Fruit fly (Drosophila melanogaster) whole organism, wandering third instar larva: Measurements from ENCODE around the gene CG1024.

Source experiments
- Abd-B ChIP-seq: fragments of >200 bp; optimal IDR thresholded peaks from 2 replicates; lab custom pipeline; 2017; ENCODE audit warnings: missing biosample characterization, missing genetic modification characterization
- CG32264 ChIP-seq: fragments of 200-800 bp; sonication (Bioruptor generic); optimal IDR thresholded peaks from 2 replicates; lab custom pipeline; 2016; ENCODE audit warnings: missing biosample characterization, missing genetic modification characterization
- CG9705 ChIP-seq: fragments of 200-800 bp; sonication (Bioruptor generic); optimal IDR thresholded peaks from 2 replicates; lab custom pipeline; 2018; ENCODE audit warnings: missing biosample characterization, mild to moderate bottlenecking, missing genetic modification characterization
- CrebA ChIP-seq: fragments of 200-800 bp; sonication (Bioruptor generic); optimal IDR thresholded peaks from 2 replicates; lab custom pipeline; 2016; ENCODE audit warnings: missing biosample characterization, mild to moderate bottlenecking, missing genetic modification characterization, borderline replicate concordance
- Dfd ChIP-seq: fragments of >200 bp; optimal IDR thresholded peaks from 2 replicates; lab custom pipeline; 2017; ENCODE audit warnings: missing biosample characterization, missing genetic modification characterization
- Dif ChIP-seq: fragments of 200-275, 200-300 bp; sonication (Bioruptor generic); optimal IDR thresholded peaks from 2 replicates; lab custom pipeline; 2018; ENCODE audit warnings: missing biosample characterization, missing genetic modification characterization; ENCODE audit not compliant: partially characterized antibody
- GATAd ChIP-seq: sonication (Bioruptor generic); optimal IDR thresholded peaks from 2 replicates; lab custom pipeline; 2016; ENCODE audit warnings: missing biosample characterization, missing genetic modification characterization
- HLH106 ChIP-seq: fragments of 200-800 bp; optimal IDR thresholded peaks from 3 replicates; lab custom pipeline; 2019; ENCODE audit warnings: missing biosample characterization, mild to moderate bottlenecking, missing genetic modification characterization, moderate library complexity
- Hnf4 ChIP-seq: fragments of 200-800 bp; sonication (Bioruptor generic); optimal IDR thresholded peaks from 2 replicates; lab custom pipeline; 2016; ENCODE audit warnings: missing biosample characterization, mild to moderate bottlenecking, missing genetic modification characterization
- Hr78 ChIP-seq: fragments of >200 bp; optimal IDR thresholded peaks from 2 replicates; lab custom pipeline; 2017; ENCODE audit warnings: missing biosample characterization, missing genetic modification characterization
- Hr83 ChIP-seq: fragments of 200-300 bp; sonication (Bioruptor generic); optimal IDR thresholded peaks from 2 replicates; lab custom pipeline; 2016; ENCODE audit warnings: missing biosample characterization, mild to moderate bottlenecking, missing genetic modification characterization, moderate library complexity; ENCODE audit not compliant: poor library complexity, severe bottlenecking
- Jra ChIP-seq: sonication (Bioruptor generic); optimal IDR thresholded peaks from 2 replicates; lab custom pipeline; 2016; ENCODE audit warnings: missing biosample characterization, missing genetic modification characterization
- Mio ChIP-seq: sonication (Bioruptor generic); optimal IDR thresholded peaks from 2 replicates; lab custom pipeline; 2016; ENCODE audit warnings: missing biosample characterization, missing genetic modification characterization
- Myc ChIP-seq: fragments of >200 bp; optimal IDR thresholded peaks from 2 replicates; lab custom pipeline; 2017
- N ChIP-seq: fragments of >200 bp; optimal IDR thresholded peaks from 2 replicates; lab custom pipeline; 2018; ENCODE audit warnings: missing biosample characterization, missing external identifiers, missing genetic modification characterization
- Rel ChIP-seq, 2 experiments: fragments of 200-800 bp; sonication (Bioruptor generic) in 1 of 2; optimal IDR thresholded peaks; 2 replicates in 1 of 2; 3 replicates in 1 of 2; lab custom pipeline; 2016 to 2019; ENCODE audit warnings: mild to moderate bottlenecking in 2 of 2, missing biosample characterization in 2 of 2, missing genetic modification characterization in 2 of 2, moderate library complexity in 1 of 2
- Sp1 ChIP-seq: fragments of 200-800 bp; sonication (Bioruptor generic); optimal IDR thresholded peaks from 3 replicates; lab custom pipeline; 2019; ENCODE audit warnings: missing biosample characterization, mild to moderate bottlenecking, missing genetic modification characterization, moderate library complexity
- Vsx2 ChIP-seq: fragments of 200-300, 225-300 bp; sonication (Bioruptor generic); optimal IDR thresholded peaks from 2 replicates; lab custom pipeline; 2018; ENCODE audit warnings: missing biosample characterization, missing genetic modification characterization; ENCODE audit not compliant: partially characterized antibody
- br ChIP-seq: fragments of 200-800 bp; sonication (Bioruptor generic); optimal IDR thresholded peaks from 2 replicates; lab custom pipeline; 2016; ENCODE audit warnings: missing biosample characterization, missing genetic modification characterization
- brk ChIP-seq: fragments of 200-800 bp; sonication (Bioruptor generic); optimal IDR thresholded peaks from 2 replicates; lab custom pipeline; 2016; ENCODE audit warnings: missing biosample characterization, mild to moderate bottlenecking, missing genetic modification characterization
- dl ChIP-seq, 2 experiments: fragments of 175-275, 200-275 bp in 1 of 2; fragments of 200-275 bp in 1 of 2; sonication (Bioruptor generic); optimal IDR thresholded peaks; lab custom pipeline; 2018; ENCODE audit warnings: mild to moderate bottlenecking in 2 of 2, missing biosample characterization in 2 of 2, missing genetic modification characterization in 2 of 2, moderate library complexity in 2 of 2; ENCODE audit not compliant: partially characterized antibody in 2 of 2, insufficient read depth in 1 of 2
- dmrt93B ChIP-seq: fragments of 200-800 bp; sonication (Bioruptor generic); optimal IDR thresholded peaks from 2 replicates; lab custom pipeline; 2018; ENCODE audit warnings: missing biosample characterization, mild to moderate bottlenecking, missing genetic modification characterization
- dsf ChIP-seq: sonication (Bioruptor generic); optimal IDR thresholded peaks from 2 replicates; lab custom pipeline; 2016; ENCODE audit warnings: missing biosample characterization, missing genetic modification characterization, borderline replicate concordance
- ey ChIP-seq: fragments of 200-800 bp; sonication (Bioruptor generic); optimal IDR thresholded peaks from 2 replicates; lab custom pipeline; 2016; ENCODE audit warnings: missing biosample characterization, missing genetic modification characterization
- foxo ChIP-seq, 2 experiments: fragments of 200-800 bp; sonication (Bioruptor generic); optimal IDR thresholded peaks; 2 replicates in 1 of 2; 3 replicates in 1 of 2; lab custom pipeline; 2016 to 2017; ENCODE audit warnings: missing biosample characterization in 2 of 2, missing genetic modification characterization in 2 of 2
- fru ChIP-seq: fragments of 200-800 bp; sonication (Bioruptor generic); optimal IDR thresholded peaks from 3 replicates; lab custom pipeline; 2016; ENCODE audit warnings: missing biosample characterization, mild to moderate bottlenecking, missing genetic modification characterization
- h ChIP-seq: fragments of 200-800 bp; sonication (Bioruptor generic); optimal IDR thresholded peaks from 3 replicates; lab custom pipeline; 2016; ENCODE audit warnings: missing biosample characterization, mild to moderate bottlenecking, missing genetic modification characterization
- jim ChIP-seq: fragments of 175-275, 200-325 bp; sonication (Bioruptor generic); optimal IDR thresholded peaks from 2 replicates; lab custom pipeline; 2016; ENCODE audit warnings: missing biosample characterization, mild to moderate bottlenecking, missing genetic modification characterization
- lola ChIP-seq: fragments of >200 bp; optimal IDR thresholded peaks from 2 replicates; lab custom pipeline; 2017; ENCODE audit warnings: missing biosample characterization, missing genetic modification characterization
- pan ChIP-seq: fragments of >200 bp; optimal IDR thresholded peaks from 2 replicates; lab custom pipeline; 2017
- psq ChIP-seq: fragments of 200-800 bp; sonication (Bioruptor generic); optimal IDR thresholded peaks from 3 replicates; lab custom pipeline; 2017; ENCODE audit warnings: missing biosample characterization, mild to moderate bottlenecking, missing genetic modification characterization, moderate library complexity
- rgr ChIP-seq: fragments of 200-800 bp; sonication (Bioruptor generic); optimal IDR thresholded peaks from 3 replicates; lab custom pipeline; 2016; ENCODE audit warnings: missing biosample characterization, mild to moderate bottlenecking, missing genetic modification characterization
- sage ChIP-seq: fragments of 200-800 bp; sonication (Bioruptor generic); optimal IDR thresholded peaks from 2 replicates; lab custom pipeline; 2016; ENCODE audit warnings: missing biosample characterization, mild to moderate bottlenecking, missing genetic modification characterization
- sv ChIP-seq: fragments of 200-800 bp; sonication (Bioruptor generic); optimal IDR thresholded peaks from 3 replicates; lab custom pipeline; 2016; ENCODE audit warnings: missing biosample characterization, missing genetic modification characterization
- tai ChIP-seq: sonication (Bioruptor generic); optimal IDR thresholded peaks from 2 replicates; lab custom pipeline; 2016; ENCODE audit warnings: missing biosample characterization, missing genetic modification characterization
- usp ChIP-seq: fragments of >200 bp; optimal IDR thresholded peaks from 2 replicates; lab custom pipeline; 2017; ENCODE audit warnings: missing biosample characterization, missing genetic modification characterization
- woc ChIP-seq: sonication (Bioruptor generic); optimal IDR thresholded peaks from 2 replicates; lab custom pipeline; 2016; ENCODE audit warnings: missing biosample characterization, mild to moderate bottlenecking, missing genetic modification characterization

Gene CG1024

DNA sequence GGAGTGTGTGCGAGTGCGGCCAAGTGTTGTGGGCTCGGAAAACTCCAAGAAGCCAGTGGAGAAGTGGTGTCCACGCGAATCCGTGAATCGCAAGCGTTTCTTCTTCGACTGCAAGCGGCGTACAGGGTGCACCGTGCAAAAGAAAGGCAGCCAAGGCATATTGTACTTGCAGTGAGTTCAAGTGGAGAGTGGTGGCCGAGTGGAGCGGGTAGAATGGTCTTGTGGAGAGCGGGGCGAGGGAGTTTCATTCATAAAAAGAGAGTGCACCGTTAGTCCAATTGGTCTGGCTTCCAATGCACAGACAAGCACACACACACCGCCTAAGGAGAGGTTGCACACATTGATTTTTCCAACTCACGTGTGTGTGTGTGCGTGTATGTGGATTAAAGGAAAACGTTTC is 28.9 kb downstream of the CG1024 start:
- TF ChIP-seq pan (lab: Kevin White, UChicago) (no peak), brk (GFP tag; lab: Kevin White, UChicago) (no peak), N (GFP tag; lab: Kevin White, UChicago) (no peak), CrebA (GFP tag; lab: Kevin White, UChicago) (no peak)

DNA sequence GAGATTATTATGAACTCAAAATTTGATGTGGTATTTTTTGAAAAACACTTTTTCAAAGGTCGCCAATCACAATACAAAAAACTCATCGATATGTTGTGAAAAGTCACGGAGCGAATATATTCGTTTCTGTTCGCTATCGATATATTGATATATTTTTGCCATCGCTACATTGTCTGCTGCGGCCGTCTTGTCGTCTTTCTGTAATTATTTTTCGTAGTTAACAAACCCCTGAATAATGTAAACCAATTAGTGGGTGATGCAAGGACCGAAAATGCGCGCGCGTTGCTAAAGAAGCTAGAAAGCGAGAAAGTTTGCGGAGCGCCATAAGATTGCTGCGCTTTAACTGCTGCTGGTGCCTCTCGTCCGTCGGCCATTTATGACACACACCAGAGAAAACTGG is 29.4 kb downstream of the CG1024 start, which contains the start of gene Pak:
Gene Pak (plus strand): TSS at position 142 of the 400 bp plus-strand sequence.
- TF ChIP-seq N (GFP tag; lab: Kevin White, UChicago) (no peak), pan (lab: Kevin White, UChicago) (no peak), GATAd (GFP tag; lab: Kevin White, UChicago) (peak; percentile 15), woc (GFP tag; lab: Kevin White, UChicago) (peak; percentile 42), Hnf4 (GFP tag; lab: Kevin White, UChicago) (peak; percentile 29), Hr83 (GFP tag; lab: Kevin White, UChicago) (peak; percentile 91)

DNA sequence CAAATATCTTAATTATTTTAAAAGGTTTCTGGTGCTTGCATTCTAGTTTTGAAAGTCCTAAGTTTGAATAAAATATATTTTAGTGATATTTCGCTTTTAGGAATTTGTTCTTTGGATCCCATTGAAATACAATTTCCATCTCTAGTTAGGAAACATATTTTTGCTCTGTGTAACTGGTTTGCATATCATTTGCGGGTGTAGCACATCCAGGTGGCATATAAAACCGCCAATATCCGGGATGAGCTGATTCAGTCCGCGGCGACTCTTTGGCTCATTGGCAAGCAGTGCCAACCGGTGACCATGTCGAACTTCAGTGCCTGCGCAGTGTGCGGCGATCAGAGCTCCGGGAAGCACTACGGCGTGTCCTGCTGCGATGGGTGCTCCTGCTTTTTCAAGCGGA is 31.2 kb downstream of the CG1024 start, which contains the start of gene Hr83:
Gene Hr83 (plus strand): TSS at position 301 of the 400 bp plus-strand sequence.
- TF ChIP-seq brk (GFP tag; lab: Kevin White, UChicago) = no peak
- no peak for TF ChIP-seq Abd-B (GFP tag; lab: Kevin White, UChicago)
- no peak for TF ChIP-seq Dfd
- no peak for TF ChIP-seq CG9705 (GFP tag; lab: Kevin White, UChicago)
- no peak for TF ChIP-seq dmrt93B (GFP tag; lab: Kevin White, UChicago)
- TF ChIP-seq CrebA (GFP tag; lab: Kevin White, UChicago) = no peak
- TF ChIP-seq Hr78 (GFP tag; lab: Kevin White, UChicago) = no peak
- no peak for TF ChIP-seq fru (GFP tag; lab: Kevin White, UChicago)
- no peak for TF ChIP-seq sv (GFP tag; lab: Kevin White, UChicago)
- no peak for TF ChIP-seq lola
- TF ChIP-seq Rel (GFP tag; optimal IDR thresholded peaks at IDR 0.05; lab: Kevin White, UChicago) = no peak
- TF ChIP-seq Rel (tag; optimal IDR thresholded peaks at IDR 0.05; lab: Kevin White, UChicago) = no peak
- no peak for TF ChIP-seq h
- TF ChIP-seq ey = no peak
- TF ChIP-seq, all 38 proteins: peak for 0

DNA sequence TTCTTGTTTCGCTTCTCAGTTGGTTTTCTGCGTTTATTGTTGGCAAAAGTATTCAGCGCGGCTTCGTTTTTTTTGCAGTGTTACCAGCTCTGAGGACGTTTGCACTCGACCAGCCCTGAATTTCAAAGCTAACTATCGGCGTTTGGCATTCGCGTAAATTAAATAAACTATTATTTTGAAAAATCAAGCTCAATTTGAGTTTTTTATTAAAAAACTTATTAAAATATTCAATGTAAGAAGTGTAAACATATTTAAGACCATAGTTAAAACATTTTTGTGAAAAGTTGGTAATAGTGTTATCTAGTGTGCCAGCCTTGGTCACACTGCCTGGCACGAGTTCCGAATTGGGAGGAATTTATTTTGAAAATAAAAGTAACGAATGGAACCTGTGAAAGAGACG is 34.3 kb downstream of the CG1024 start, which contains the start of the genes SmD2 and CG18048:
Gene SmD2 (minus strand): TSS at position 98 of the 400 bp plus-strand sequence.
Gene CG18048 (plus strand): TSS at position 298 of the 400 bp plus-strand sequence.
- no peak for TF ChIP-seq pan (lab: Kevin White, UChicago)
- no peak for TF ChIP-seq Rel (GFP tag; optimal IDR thresholded peaks at IDR 0.05; lab: Kevin White, UChicago)
- TF ChIP-seq Rel (tag; optimal IDR thresholded peaks at IDR 0.05; lab: Kevin White, UChicago) = no peak
- TF ChIP-seq GATAd (GFP tag; lab: Kevin White, UChicago) = no peak
- TF ChIP-seq Hnf4 (GFP tag; lab: Kevin White, UChicago) = no peak
- TF ChIP-seq br (GFP tag; lab: Kevin White, UChicago) = no peak
- TF ChIP-seq ey = no peak
- no peak for TF ChIP-seq lola
- TF ChIP-seq Hr83 (GFP tag; lab: Kevin White, UChicago) = no peak
- no peak for TF ChIP-seq Dfd
- TF ChIP-seq Myc (lab: Kevin White, UChicago) = no peak
- no peak for TF ChIP-seq Hr78 (GFP tag; lab: Kevin White, UChicago)
- no peak for TF ChIP-seq jim (GFP tag; lab: Kevin White, UChicago)
- TF ChIP-seq fru (GFP tag; lab: Kevin White, UChicago) = no peak
- TF ChIP-seq CG9705 (GFP tag; lab: Kevin White, UChicago) = no peak
- TF ChIP-seq CG32264 = no peak
- no peak for TF ChIP-seq psq (GFP tag; lab: Kevin White, UChicago)
- peak; percentile 11 for TF ChIP-seq woc (GFP tag; lab: Kevin White, UChicago)
- TF ChIP-seq Vsx2 (GFP tag; lab: Kevin White, UChicago) = no peak
- TF ChIP-seq Dif = no peak
- no peak for TF ChIP-seq dsf (GFP tag; lab: Kevin White, UChicago)
- TF ChIP-seq Abd-B (GFP tag; lab: Kevin White, UChicago) = no peak
- TF ChIP-seq foxo (GFP tag; optimal IDR thresholded peaks at IDR 0.05; lab: Kevin White, UChicago) = no peak
- peak; percentile 7 for TF ChIP-seq HLH106 (tag; lab: Kevin White, UChicago)
- no peak for TF ChIP-seq dl (GFP tag; optimal IDR thresholded peaks at IDR 0.05; lab: Kevin White, UChicago; ENCODE audit: insufficient read depth in 1 of 2, partially characterized antibody in 2 of 2)
- peak; percentile 20 for TF ChIP-seq h
- no peak for TF ChIP-seq dmrt93B (GFP tag; lab: Kevin White, UChicago)
- no peak for TF ChIP-seq sage
- TF ChIP-seq rgr (GFP tag; lab: Kevin White, UChicago) = no peak
- no peak for TF ChIP-seq sv (GFP tag; lab: Kevin White, UChicago)
- TF ChIP-seq tai (GFP tag; lab: Kevin White, UChicago) = no peak
- no peak for TF ChIP-seq Mio (GFP tag; lab: Kevin White, UChicago)
- TF ChIP-seq Jra (GFP tag; lab: Kevin White, UChicago) = no peak
- no peak for TF ChIP-seq usp (GFP tag; lab: Kevin White, UChicago)
- peak; percentile 4 for TF ChIP-seq Sp1 (GFP tag; lab: Kevin White, UChicago)
